Fruit fly (Drosophila melanogaster): ENCODE results near the gene CG7115.

CG7115 gene

dm6 chr2L:7872680-7873079, 51.7 kb downstream of the CG7115 start (continued):
- no peak for TF ChIP-seq Ets97D (GFP tag; optimal IDR thresholded peaks at IDR 0.05)
- no peak for TF ChIP-seq CG17612 (GFP tag; IDR thresholded peaks at IDR 0.05)
- TF ChIP-seq nerfin-2 (GFP tag; IDR thresholded peaks at IDR 0.05; ENCODE audit: partially characterized antibody): peak; percentile 94
- TF ChIP-seq mld (GFP tag; IDR thresholded peaks at IDR 0.05; ENCODE audit: partially characterized antibody): peak; percentile 94
- no peak for TF ChIP-seq CG15073 (GFP tag; optimal IDR thresholded peaks at IDR 0.05)
- no peak for TF ChIP-seq gem (tag; optimal IDR thresholded peaks at IDR 0.05)
- no peak for TF ChIP-seq pum (GFP tag; optimal IDR thresholded peaks at IDR 0.05)
- TF ChIP-seq Aef1 (GFP tag; IDR thresholded peaks at IDR 0.05): no peak
- TF ChIP-seq CG8388 (GFP tag; optimal IDR thresholded peaks at IDR 0.05): no peak
- TF ChIP-seq CG17359 (tag; optimal IDR thresholded peaks at IDR 0.05): no peak
- TF ChIP-seq inv (GFP tag; IDR thresholded peaks at IDR 0.05; ENCODE audit: partially characterized antibody): peak; percentile 39; the same call in 1 of the 2 replicates
- TF ChIP-seq Dad (GFP tag; optimal IDR thresholded peaks at IDR 0.05): no peak
- TF ChIP-seq danr (GFP tag; IDR thresholded peaks at IDR 0.05): no peak
- no peak for TF ChIP-seq CG15269 (tag; optimal IDR thresholded peaks at IDR 0.05)
- TF ChIP-seq esg (GFP tag; conservative IDR thresholded peaks at IDR 0.05): no peak
- peak; percentile 23; the same call in 1 of the 2 replicates for TF ChIP-seq onecut (GFP tag; IDR thresholded peaks at IDR 0.05)
- no peak for TF ChIP-seq CG17385 (GFP tag; optimal IDR thresholded peaks at IDR 0.05)
- TF ChIP-seq sens (GFP tag): peak; percentile 3
- peak; percentile 50; the same call in 2 of the 3 replicates for TF ChIP-seq Doc3 (GFP tag; IDR thresholded peaks at IDR 0.05; ENCODE audit: partially characterized antibody)
- TF ChIP-seq CG5180 (GFP tag; optimal IDR thresholded peaks at IDR 0.05): no peak
- TF ChIP-seq bbx (GFP tag; IDR thresholded peaks at IDR 0.05; ENCODE audit: partially characterized antibody): peak; percentile 79
- TF ChIP-seq CG6689 (GFP tag; IDR thresholded peaks at IDR 0.05): no peak
- no peak for TF ChIP-seq hkb (optimal IDR thresholded peaks at IDR 0.05)
- TF ChIP-seq hkb (GFP tag; IDR thresholded peaks at IDR 0.05): peak; percentile 32; the same call in 1 of the 2 replicates
- 0 out of 2 replicates have a peak, but pooled peaks have one; percentile 31 for TF ChIP-seq Atf6 (GFP tag; IDR thresholded peaks at IDR 0.05)
- no peak for TF ChIP-seq CG17568 (GFP tag; optimal IDR thresholded peaks at IDR 0.05)
- TF ChIP-seq ato (GFP tag; IDR thresholded peaks at IDR 0.05; ENCODE audit: partially characterized antibody): peak; percentile 93
- no peak for TF ChIP-seq oc (tag; optimal IDR thresholded peaks at IDR 0.05)
- peak; percentile 88 for TF ChIP-seq CG14860 (GFP tag; IDR thresholded peaks at IDR 0.05; ENCODE audit: partially characterized antibody)
- TF ChIP-seq Bgb (GFP tag; IDR thresholded peaks at IDR 0.05; ENCODE audit: partially characterized antibody): peak; percentile 88
- TF ChIP-seq zen (tag; optimal IDR thresholded peaks at IDR 0.05): no peak
- no peak for TF ChIP-seq Stat92E (GFP tag; optimal IDR thresholded peaks at IDR 0.05)
- TF ChIP-seq caup (GFP tag; optimal IDR thresholded peaks at IDR 0.05; ENCODE audit: severe bottlenecking): no peak
- peak; percentile 87 for TF ChIP-seq hb (GFP tag; IDR thresholded peaks at IDR 0.05; ENCODE audit: partially characterized antibody)
- no peak for TF ChIP-seq CG10979 (tag; optimal IDR thresholded peaks at IDR 0.05)
- peak; percentile 87 for TF ChIP-seq CG42726 (GFP tag; IDR thresholded peaks at IDR 0.05; ENCODE audit: partially characterized antibody)
- peak; percentile 84 for TF ChIP-seq vnd (GFP tag; IDR thresholded peaks at IDR 0.05; ENCODE audit: partially characterized antibody)
